Worm (Caenorhabditis elegans): ENCODE results near the gene W03C9.5.

W03C9.5 gene

ce11 chrII:11977363-11977762, 10.0 kb upstream of the W03C9.5 start, which contains the start of gene Y17G7B.21 (continued):
- TF ChIP-seq nhr-77 (tag; optimal IDR thresholded peaks at IDR 0.05) = no peak
- no peak for TF ChIP-seq zip-2 (tag; optimal IDR thresholded peaks at IDR 0.05)
- no peak for TF ChIP-seq tag-97 (GFP tag; IDR thresholded peaks at IDR 0.05)
- TF ChIP-seq spr-3 (GFP tag; optimal IDR thresholded peaks at IDR 0.05) = no peak
- TF ChIP-seq unc-62 (GFP tag; optimal IDR thresholded peaks at IDR 0.05 in 1 of 2) = no peak
- no peak for TF ChIP-seq unc-62 (tag; optimal IDR thresholded peaks at IDR 0.05)
- no peak for TF ChIP-seq nhr-41 (GFP tag; IDR thresholded peaks at IDR 0.05)
- TF ChIP-seq unc-39 (tag; optimal IDR thresholded peaks at IDR 0.05) = no peak
- peak; percentile 37 for TF ChIP-seq nhr-102 (tag; optimal IDR thresholded peaks at IDR 0.05)
- no peak for TF ChIP-seq attf-4 (tag; optimal IDR thresholded peaks at IDR 0.05)
- peak; percentile 19 for TF ChIP-seq aha-1 (tag)
- TF ChIP-seq lin-13 (GFP tag; optimal IDR thresholded peaks at IDR 0.05) = no peak
- no peak for TF ChIP-seq fkh-10 (GFP tag; optimal IDR thresholded peaks at IDR 0.05)
- no peak for TF ChIP-seq jun-1 (tag; optimal IDR thresholded peaks at IDR 0.05)
- no peak for TF ChIP-seq ceh-82 (tag; optimal IDR thresholded peaks at IDR 0.05)
- no peak for TF ChIP-seq ZK546.5 (tag; optimal IDR thresholded peaks at IDR 0.05)
- TF ChIP-seq ceh-20 (GFP tag; IDR thresholded peaks at IDR 0.05) = no peak
- no peak for TF ChIP-seq nhr-10 (tag; optimal IDR thresholded peaks at IDR 0.05)
- TF ChIP-seq nhr-6 (tag; optimal IDR thresholded peaks at IDR 0.05) = no peak
- TF ChIP-seq ama-1 (optimal IDR thresholded peaks at IDR 0.05) = peak; percentile 29
- no peak for TF ChIP-seq dpl-1 (GFP tag; optimal IDR thresholded peaks at IDR 0.05)
- 0 out of 2 replicates have a peak, but pooled peaks have one; percentile 12 for TF ChIP-seq vab-7 (GFP tag; IDR thresholded peaks at IDR 0.05)
- peak; percentile 43; the same call in 1 of the 2 replicates for TF ChIP-seq ctbp-1 (GFP tag; IDR thresholded peaks at IDR 0.05)
- TF ChIP-seq lin-39 (tag; optimal IDR thresholded peaks at IDR 0.05) = no peak
- TF ChIP-seq mxl-3 (GFP tag; optimal IDR thresholded peaks at IDR 0.05) = no peak
- no peak for TF ChIP-seq nhr-237 (tag; optimal IDR thresholded peaks at IDR 0.05)
- no peak for TF ChIP-seq nhr-42 (GFP tag; IDR thresholded peaks at IDR 0.05)
- TF ChIP-seq madf-9 (GFP tag; conservative IDR thresholded peaks at IDR 0.05) = no peak

ce11 chrII:11976727-11977259, 9.4 kb upstream of the W03C9.5 start:
- TF ChIP-seq unc-62 (GFP tag; optimal IDR thresholded peaks at IDR 0.05 in 1 of 2) = peak in 1 of 2 experiments; percentile 91
- TF ChIP-seq unc-62 (tag; optimal IDR thresholded peaks at IDR 0.05) = no peak
- no peak for TF ChIP-seq lin-13 (GFP tag; optimal IDR thresholded peaks at IDR 0.05)
- TF ChIP-seq F44E2.7 (GFP tag; IDR thresholded peaks at IDR 0.05) = no peak
- no peak for TF ChIP-seq pqm-1 (tag; optimal IDR thresholded peaks at IDR 0.05)
- TF ChIP-seq set-16 (GFP tag; IDR thresholded peaks at IDR 0.05) = no peak
- no peak for TF ChIP-seq arid-1 (GFP tag; conservative IDR thresholded peaks at IDR 0.05)
- TF ChIP-seq mes-2 (tag; optimal IDR thresholded peaks at IDR 0.05; ENCODE audit: poor library complexity, severe bottlenecking) = peak; percentile 23
- peak; percentile 93 for TF ChIP-seq aha-1 (tag)
- 0 out of 2 replicates have a peak, but pooled peaks have one; percentile 7 for TF ChIP-seq D1046.2 (GFP tag; IDR thresholded peaks at IDR 0.05)
- no peak for TF ChIP-seq dmd-9 (GFP tag; IDR thresholded peaks at IDR 0.05)
- TF ChIP-seq dpl-1 (GFP tag; optimal IDR thresholded peaks at IDR 0.05) = no peak

- no peak for TF ChIP-seq ZK546.5 (tag; optimal IDR thresholded peaks at IDR 0.05)
- TF ChIP-seq sdz-12 (GFP tag; optimal IDR thresholded peaks at IDR 0.05) = peak; percentile 24
- TF ChIP-seq nhr-111 (GFP tag; optimal IDR thresholded peaks at IDR 0.05) = no peak
- TF ChIP-seq dmd-6 (GFP tag; IDR thresholded peaks at IDR 0.05) = no peak; the same call in 1 of the 2 replicates
- TF ChIP-seq unc-39 (tag; optimal IDR thresholded peaks at IDR 0.05) = no peak
- TF ChIP-seq nhr-102 (tag; optimal IDR thresholded peaks at IDR 0.05) = peak; percentile 63
- TF ChIP-seq aha-1 (tag) = peak; percentile 96
- TF ChIP-seq snpc-4 (tag; optimal IDR thresholded peaks at IDR 0.05) = no peak
- TF ChIP-seq ctbp-1 (GFP tag; IDR thresholded peaks at IDR 0.05) = peak; percentile 6
- peak; percentile 69 for TF ChIP-seq nhr-77 (tag; optimal IDR thresholded peaks at IDR 0.05)
- no peak for TF ChIP-seq hmg-1.1 (GFP tag; IDR thresholded peaks at IDR 0.05)
- TF ChIP-seq mes-2 (tag; optimal IDR thresholded peaks at IDR 0.05; ENCODE audit: poor library complexity, severe bottlenecking) = peak; percentile 41
- no peak for TF ChIP-seq F26F4.8 (GFP tag; conservative IDR thresholded peaks at IDR 0.05)
- peak; percentile 35; the same call in 1 of the 2 replicates for TF ChIP-seq Y48G9A.11 (GFP tag; IDR thresholded peaks at IDR 0.05)
- TF ChIP-seq ztf-7 (tag; optimal IDR thresholded peaks at IDR 0.05) = no peak
- peak; percentile 23 for TF ChIP-seq lin-13 (GFP tag; optimal IDR thresholded peaks at IDR 0.05)
- peak; percentile 19 for TF ChIP-seq duxl-1 (tag; optimal IDR thresholded peaks at IDR 0.05; ENCODE audit: poor library complexity)
- TF ChIP-seq ceh-62 (tag; optimal IDR thresholded peaks at IDR 0.05) = no peak
- TF ChIP-seq daf-19 (GFP tag; conservative IDR thresholded peaks at IDR 0.05) = no peak
- no peak for TF ChIP-seq dmd-8 (GFP tag; IDR thresholded peaks at IDR 0.05)
- no peak for TF ChIP-seq ceh-82 (tag; optimal IDR thresholded peaks at IDR 0.05)
Observed at ce11 chrII:11974048-11974995, 7.0 kb upstream of the W03C9.5 start.

All from whole organism, L4 larva.